Worm (Caenorhabditis elegans): ENCODE results near the gene ttr-54.

DNA sequence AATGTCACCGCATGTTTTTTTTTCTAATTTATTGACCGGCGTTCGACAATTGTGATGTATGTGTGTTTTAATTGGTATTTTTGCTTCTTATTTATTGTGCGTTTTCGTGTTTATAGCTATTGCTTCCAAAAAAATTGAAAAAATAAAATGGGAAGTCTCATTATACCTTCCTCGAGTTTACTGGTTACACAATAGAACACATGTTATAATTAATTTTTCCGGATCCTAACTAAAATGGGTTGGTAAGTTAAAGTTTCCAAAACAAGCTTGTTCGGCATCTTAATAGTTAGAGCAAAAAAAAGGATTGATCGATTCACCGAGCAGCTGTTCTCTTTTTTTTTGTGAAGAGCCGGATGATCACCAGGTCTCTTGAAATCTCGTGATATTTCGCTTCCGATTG, at the start of gene ttr-54:
- TF ChIP-seq ceh-39 (tag; optimal IDR thresholded peaks at IDR 0.05) (no peak), pha-4 (tag; optimal IDR thresholded peaks at IDR 0.05) (no peak), snpc-4 (tag; optimal IDR thresholded peaks at IDR 0.05) (no peak), unc-62 (GFP tag; optimal IDR thresholded peaks at IDR 0.05) (no peak), ceh-83 (GFP tag; optimal IDR thresholded peaks at IDR 0.05) (no peak), ztf-11 (tag; optimal IDR thresholded peaks at IDR 0.05) (no peak), sptf-1 (tag; optimal IDR thresholded peaks at IDR 0.05) (no peak), ces-1 (GFP tag; optimal IDR thresholded peaks at IDR 0.05) (no peak), mab-5 (tag; optimal IDR thresholded peaks at IDR 0.05) (no peak), nhr-12 (tag; optimal IDR thresholded peaks at IDR 0.05) (no peak)
